Worm (Caenorhabditis elegans) whole organism, L4 larva: ENCODE measurements around the gene fbxb-35.
A peak's percentile ranks its signal among the peaks of the same experiment; 100 is the strongest.
"Not testable (repeated sequence)": the region's sequence is repeated elsewhere in the genome, so short reads cannot be mapped to it uniquely, and the experiment has no call there.

Experiments
- F44E2.7 ChIP-seq: fragments of 200-800 bp; sonication (Bioruptor generic); IDR thresholded peaks from 2 replicates; pipeline ENCODE4 v2.1.2; 2022; ENCODE audit warnings: missing genetic modification characterization, missing compliant biosample characterization
- T26A8.4 ChIP-seq: fragments of 200-800 bp; sonication (Bioruptor generic); IDR thresholded peaks from 2 replicates; pipeline ENCODE4 v1.3.6; 2022; ENCODE audit warnings: missing genetic modification characterization, missing compliant biosample characterization
- ZK337.2 ChIP-seq: fragments of 200-800 bp; sonication (Bioruptor generic); IDR thresholded peaks from 2 replicates; pipeline ENCODE4 v1.3.6; 2022; ENCODE audit warnings: missing genetic modification reagents, missing genetic modification characterization, missing compliant biosample characterization
- aha-1 ChIP-seq: fragments of 150-350 bp; peaks from one replicate; lab custom pipeline; 2014; ENCODE audit warnings: missing biosample characterization, missing genetic modification characterization
- ama-1 ChIP-seq: fragments of 150-350 bp; optimal IDR thresholded peaks from 2 replicates; lab custom pipeline; 2014; ENCODE audit warnings: inconsistent platforms, mixed read lengths
- arid-1 ChIP-seq: fragments of 200-800 bp; sonication (Bioruptor generic); conservative IDR thresholded peaks from 2 replicates; pipeline ENCODE4 v1.3.6; 2022; ENCODE audit warnings: missing genetic modification reagents, missing genetic modification characterization, missing compliant biosample characterization
- ceh-28 ChIP-seq: fragments of 150-350 bp; optimal IDR thresholded peaks from 2 replicates; lab custom pipeline; 2014; ENCODE audit warnings: missing biosample characterization, missing genetic modification reagents, missing genetic modification characterization
- ceh-44 ChIP-seq: fragments of 200-800 bp; sonication (Bioruptor generic); IDR thresholded peaks from 2 replicates; pipeline ENCODE4 v1.3.6; 2022; ENCODE audit warnings: missing genetic modification reagents, missing genetic modification characterization, missing compliant biosample characterization
- ceh-62 ChIP-seq: sonication (generic microtip); optimal IDR thresholded peaks from 2 replicates; lab custom pipeline; 2017; ENCODE audit warnings: missing biosample characterization, missing genetic modification characterization
- egl-43 ChIP-seq: fragments of 200-800 bp; sonication (Bioruptor generic); IDR thresholded peaks from 2 replicates; pipeline ENCODE4 v1.3.6; 2022; ENCODE audit warnings: missing genetic modification reagents, missing genetic modification characterization, missing compliant biosample characterization
- hmg-1.1 ChIP-seq: fragments of 200-800 bp; sonication (Bioruptor generic); IDR thresholded peaks from 2 replicates; pipeline ENCODE4 v1.3.6; 2022; ENCODE audit warnings: missing genetic modification reagents, missing genetic modification characterization, missing compliant biosample characterization
- lin-13 ChIP-seq: fragments of 150-350 bp; optimal IDR thresholded peaks from 2 replicates; lab custom pipeline; 2014; ENCODE audit warnings: missing biosample characterization, missing genetic modification reagents, missing genetic modification characterization
- madf-5 ChIP-seq, 2 experiments: fragments of 200-800 bp; sonication (Bioruptor generic); IDR thresholded peaks; 2 replicates each; pipeline ENCODE4 v1.3.6; 2022; ENCODE audit warnings: missing compliant biosample characterization in 2 of 2, missing genetic modification characterization in 2 of 2
- mep-1 ChIP-seq: fragments of 150-350 bp; sonication (generic microtip); optimal IDR thresholded peaks from 3 replicates; lab custom pipeline; 2014; ENCODE audit warnings: missing biosample characterization, missing genetic modification characterization
- mxl-3 ChIP-seq: fragments of 200-800 bp; sonication (Bioruptor generic); optimal IDR thresholded peaks from 2 replicates; lab custom pipeline; 2018; ENCODE audit warnings: mild to moderate bottlenecking, missing genetic modification characterization, missing compliant biosample characterization
- nhr-102 ChIP-seq: sonication (generic microtip); optimal IDR thresholded peaks from 2 replicates; lab custom pipeline; 2016; ENCODE audit warnings: mild to moderate bottlenecking, missing genetic modification characterization, moderate library complexity, missing compliant biosample characterization
- nhr-237 ChIP-seq: sonication (generic microtip); optimal IDR thresholded peaks from 2 replicates; lab custom pipeline; 2017; ENCODE audit warnings: missing biosample characterization, missing genetic modification characterization
- nhr-28 ChIP-seq: fragments of 150-350 bp; optimal IDR thresholded peaks from 2 replicates; lab custom pipeline; 2014; ENCODE audit warnings: missing biosample characterization, missing genetic modification characterization
- nhr-41 ChIP-seq: fragments of 200-800 bp; sonication (Bioruptor generic); IDR thresholded peaks from 2 replicates; pipeline ENCODE4 v1.3.6; 2022; ENCODE audit warnings: missing genetic modification reagents, missing genetic modification characterization, missing compliant biosample characterization
- rbr-2 ChIP-seq: sonication (generic microtip); optimal IDR thresholded peaks from 2 replicates; lab custom pipeline; 2016; ENCODE audit warnings: missing genotype, missing genetic modification characterization, missing compliant biosample characterization
- set-16 ChIP-seq: fragments of 200-800 bp; sonication (Bioruptor generic); IDR thresholded peaks from 2 replicates; pipeline ENCODE4 v1.3.6; 2022; ENCODE audit warnings: missing genetic modification reagents, missing genetic modification characterization, missing compliant biosample characterization
- spr-1 ChIP-seq: sonication (generic microtip); optimal IDR thresholded peaks from 2 replicates; lab custom pipeline; 2016; ENCODE audit warnings: mild to moderate bottlenecking, missing genetic modification characterization, missing compliant biosample characterization
- tag-97 ChIP-seq: fragments of 200-800 bp; sonication (Bioruptor generic); IDR thresholded peaks from 2 replicates; pipeline ENCODE4 v1.3.6; 2022; ENCODE audit warnings: missing genetic modification characterization, missing compliant biosample characterization
- unc-130 ChIP-seq: sonication (generic microtip); optimal IDR thresholded peaks from 2 replicates; lab custom pipeline; 2016; ENCODE audit warnings: missing genetic modification reagents, missing genetic modification characterization, missing compliant biosample characterization
- unc-39 ChIP-seq: sonication (generic microtip); optimal IDR thresholded peaks from 2 replicates; lab custom pipeline; 2017; ENCODE audit warnings: missing biosample characterization, missing genetic modification characterization
- unc-62 ChIP-seq, 3 experiments: fragments of 150-350 bp in 1 of 3; sonication (generic microtip); optimal IDR thresholded peaks in 2 of 3; peaks in 1 of 3; 1 replicate in 1 of 3; 2 replicates in 2 of 3; lab custom pipeline; 2014 to 2017; ENCODE audit warnings: missing biosample characterization in 3 of 3, missing genetic modification characterization in 3 of 3, missing genetic modification reagents in 3 of 3, missing genotype in 1 of 3
- vab-7 ChIP-seq: fragments of 200-800 bp; sonication (Bioruptor generic); IDR thresholded peaks from 2 replicates; pipeline ENCODE4 v1.3.6; 2022; ENCODE audit warnings: missing genetic modification reagents, missing genetic modification characterization, missing compliant biosample characterization
- zag-1 ChIP-seq: fragments of 150-350 bp; optimal IDR thresholded peaks from 2 replicates; lab custom pipeline; 2014; ENCODE audit warnings: missing biosample characterization, missing genetic modification characterization
- zfp-3 ChIP-seq: fragments of 200-800 bp; sonication (Bioruptor generic); conservative IDR thresholded peaks from 2 replicates; pipeline ENCODE4 v1.3.6; 2022; ENCODE audit warnings: missing genetic modification reagents, missing genetic modification characterization, missing compliant biosample characterization

The fbxb-35 gene

DNA sequence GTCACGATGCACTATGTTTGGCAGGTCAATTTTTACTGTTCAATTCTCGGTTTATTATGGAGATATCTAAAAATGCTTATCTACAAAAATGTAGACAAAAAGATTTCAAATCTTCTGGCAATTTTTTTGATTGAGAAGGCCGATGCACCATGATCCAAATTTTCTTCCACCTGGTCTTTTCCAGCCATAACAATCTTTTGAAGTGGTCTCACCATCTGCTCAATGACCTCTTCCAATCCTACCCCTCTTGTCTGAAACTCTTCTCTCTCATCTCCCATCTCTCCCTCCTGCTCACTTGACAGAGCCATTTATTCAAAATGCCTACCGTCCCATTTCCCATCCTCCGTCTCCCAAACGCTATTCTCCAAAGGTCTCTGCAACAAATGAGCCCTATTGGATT lies at the start of gene fbxb-35:
Gene fbxb-35, plus strand, starts transcription at position 301 of the 400 bp plus-strand sequence.
- TF ChIP-seq F44E2.7 (GFP tag; lab: Robert Waterston, UW) (no peak), nhr-28 (tag; lab: Kevin White, UChicago) (no peak), tag-97 (no peak), mxl-3 (GFP tag; lab: Kevin White, UChicago) (no peak), arid-1 (GFP tag; lab: Robert Waterston, UW) (no peak), egl-43 (GFP tag; lab: Robert Waterston, UW) (no peak), ama-1 (no peak), zfp-3 (no peak), vab-7 (GFP tag; lab: Robert Waterston, UW) (no peak), unc-39 (tag; lab: Kevin White, UChicago) (no peak), T26A8.4 (GFP tag; lab: Robert Waterston, UW) (no peak), set-16 (GFP tag; lab: Robert Waterston, UW) (no peak), lin-13 (GFP tag; lab: Kevin White, UChicago) (no peak), ceh-28 (tag; lab: Kevin White, UChicago) (no peak), ceh-62 (no peak), mep-1 (tag; lab: Kevin White, UChicago) (no peak), zag-1 (tag; lab: Kevin White, UChicago) (no peak), hmg-1.1 (GFP tag; lab: Robert Waterston, UW) (no peak)

DNA sequence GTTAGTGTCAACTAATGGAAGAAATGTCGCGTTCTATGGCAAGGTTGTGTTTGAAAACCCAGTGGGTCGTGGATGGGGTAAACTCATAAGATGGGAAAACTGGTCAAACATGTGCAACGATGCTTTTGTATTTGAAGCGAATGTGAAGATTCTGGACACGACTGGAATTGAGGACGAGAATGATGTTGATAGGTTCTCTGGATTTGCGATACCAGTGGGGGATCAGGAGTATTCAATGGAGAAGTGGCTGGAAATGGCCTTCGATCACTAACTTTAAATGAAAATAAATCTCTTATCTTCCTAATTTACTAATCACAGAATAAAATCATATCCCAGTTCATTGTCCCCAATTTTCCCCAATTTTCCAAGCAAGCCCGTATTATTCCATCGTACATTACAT lies 40.3 kb upstream of the fbxb-35 start:
- TF ChIP-seq unc-62 (GFP tag; optimal IDR thresholded peaks at IDR 0.05 in 1 of 2; lab: Kevin White, UChicago) = peak in 1 of 2 experiments; percentile 93
- TF ChIP-seq unc-62 (tag; optimal IDR thresholded peaks at IDR 0.05; lab: Kevin White, UChicago) = no peak
- TF ChIP-seq ceh-44 = no peak
- TF ChIP-seq ZK337.2 (GFP tag; lab: Robert Waterston, UW) = no peak
- TF ChIP-seq hmg-1.1 (GFP tag; lab: Robert Waterston, UW) = no peak
- TF ChIP-seq nhr-102 (tag; lab: Kevin White, UChicago) = no peak
- TF ChIP-seq arid-1 (GFP tag; lab: Robert Waterston, UW) = no peak
- no peak for TF ChIP-seq nhr-237 (tag; lab: Kevin White, UChicago)
- no peak for TF ChIP-seq unc-130 (GFP tag; lab: Kevin White, UChicago)

DNA sequence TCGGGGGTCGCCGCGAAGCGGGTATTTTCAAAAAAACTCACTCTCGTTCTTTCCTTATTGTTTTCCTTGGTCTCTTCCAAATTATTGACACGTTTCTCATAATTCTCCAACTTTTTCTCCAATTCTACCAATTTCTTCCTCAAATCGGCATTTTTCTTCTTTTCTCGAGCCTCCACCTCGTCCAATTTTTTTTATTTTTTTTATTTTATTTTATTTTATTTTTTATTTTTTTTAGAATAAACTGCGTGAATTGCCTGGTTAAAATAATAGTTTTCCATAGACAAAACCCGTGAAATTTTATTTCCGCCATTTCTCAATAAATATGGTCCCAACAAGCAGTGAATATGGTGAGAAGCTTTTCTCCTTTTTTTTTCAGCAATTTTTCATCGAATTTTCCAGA lies 38.8 kb upstream of the fbxb-35 start, which contains the start of gene F59H6.15:
Gene F59H6.15, plus strand, starts transcription at position 301 of the 400 bp plus-strand sequence.
- TF ChIP-seq unc-62 (GFP tag; optimal IDR thresholded peaks at IDR 0.05 in 1 of 2; lab: Kevin White, UChicago) (no peak), unc-62 (tag; optimal IDR thresholded peaks at IDR 0.05; lab: Kevin White, UChicago) (no peak), nhr-41 (GFP tag; lab: Robert Waterston, UW) (no peak), aha-1 (tag; lab: Kevin White, UChicago) (peak; percentile 32), nhr-28 (tag; lab: Kevin White, UChicago) (no peak)

DNA sequence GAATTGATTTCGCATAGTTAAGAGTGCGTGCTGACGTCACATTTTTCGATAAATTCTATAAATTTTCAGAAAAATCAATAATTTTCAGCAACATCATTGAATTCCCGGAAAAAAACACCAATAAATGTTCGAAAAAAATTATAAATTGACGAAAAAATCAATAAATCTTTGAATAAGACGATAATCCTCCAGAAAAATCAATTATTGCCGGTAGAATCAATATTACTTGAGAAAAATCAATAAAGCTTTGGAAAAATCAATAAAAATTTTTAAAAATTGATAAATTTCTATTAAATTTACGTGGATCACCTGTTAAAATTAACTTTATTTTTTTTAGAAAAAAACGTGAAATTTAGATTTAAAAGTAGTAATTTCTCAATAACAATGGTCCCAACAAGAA lies 37.6 kb upstream of the fbxb-35 start:
- TF ChIP-seq spr-1 (no peak), ceh-28 (tag; lab: Kevin White, UChicago) (peak; percentile 72)

DNA sequence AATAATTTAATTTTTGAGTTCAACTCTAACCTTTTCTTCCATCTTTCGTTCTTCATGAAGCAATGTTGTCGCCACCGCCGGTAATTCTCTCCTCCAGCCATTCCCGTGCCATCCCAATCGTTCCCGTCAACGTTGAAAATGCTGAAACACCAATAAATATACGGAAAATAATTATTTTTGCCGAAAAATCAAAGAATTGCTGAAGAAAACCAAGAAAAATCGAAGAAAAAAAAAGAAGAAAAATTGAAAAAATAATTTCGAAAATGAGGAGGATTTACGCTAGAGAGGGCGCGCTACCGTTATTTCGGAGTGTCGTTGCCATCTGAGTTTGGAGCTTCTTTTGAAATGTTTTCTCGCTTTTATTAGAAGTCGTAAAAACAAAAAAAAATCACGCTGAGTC lies 28.0 kb upstream of the fbxb-35 start, which contains the start of gene cya-2:
Gene cya-2, minus strand, starts transcription at position 101 of the 400 bp plus-strand sequence.
- not testable (repeated sequence) for TF ChIP-seq ZK337.2 (GFP tag; lab: Robert Waterston, UW); unc-130 (GFP tag; lab: Kevin White, UChicago); rbr-2 (tag; lab: Kevin White, UChicago)

DNA sequence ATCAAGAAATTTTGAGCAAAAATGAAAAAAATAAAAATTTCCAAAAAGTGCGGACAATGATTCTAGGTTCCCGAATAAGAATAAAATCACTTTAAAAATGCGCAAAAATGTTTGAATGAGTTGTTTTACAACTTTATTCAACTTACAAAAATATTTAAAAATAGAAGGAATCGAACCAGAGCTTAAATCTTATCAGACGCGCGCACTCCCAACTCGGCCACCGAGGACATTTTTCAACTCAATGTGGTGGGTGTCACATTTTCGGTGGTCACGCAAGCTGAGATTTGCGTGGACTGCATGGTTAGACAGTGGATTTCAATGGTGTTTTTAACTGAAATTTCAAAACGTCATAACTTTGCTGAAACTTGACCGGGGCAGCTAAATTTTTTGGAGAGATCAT lies 26.8 kb upstream of the fbxb-35 start:
- TF ChIP-seq madf-5 (GFP tag; IDR thresholded peaks at IDR 0.05; lab: Robert Waterston, UW) = 0 out of 4 replicates have a peak, but pooled peaks of 1 of the 2 experiments have one; percentile 15
